Worm (Caenorhabditis elegans): ENCODE data around the gene C54E10.11.

DNA sequence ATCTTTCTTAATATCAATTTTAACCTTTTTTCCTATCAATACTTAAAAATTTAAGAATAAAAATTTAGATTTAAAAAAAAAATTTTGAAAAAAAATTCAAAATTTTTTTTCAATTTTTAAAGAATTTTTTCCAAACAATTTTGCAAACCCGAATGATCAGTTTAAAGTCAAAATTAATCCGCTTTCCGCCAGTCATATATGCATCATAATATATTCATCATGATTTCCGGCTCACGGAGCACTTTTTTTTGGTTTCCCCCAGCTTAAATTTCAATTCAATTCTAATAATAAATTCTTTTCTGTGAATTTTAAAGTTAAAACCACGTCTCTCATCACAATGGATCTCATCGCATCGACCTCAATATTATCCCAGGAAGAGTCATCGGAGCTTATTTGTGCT lies 44.5 kb upstream of the C54E10.11 start, which contains the start of gene nhr-230:
- TF ChIP-seq lin-13 (tag; optimal IDR thresholded peaks at IDR 0.05) (no peak), lsy-2 (tag; optimal IDR thresholded peaks at IDR 0.05) (no peak), nhr-76 (tag; optimal IDR thresholded peaks at IDR 0.05) (no peak), ztf-11 (tag; optimal IDR thresholded peaks at IDR 0.05) (no peak), tbx-8 (GFP tag; optimal IDR thresholded peaks at IDR 0.05) (no peak), zip-8 (tag; optimal IDR thresholded peaks at IDR 0.05) (no peak), nhr-237 (tag; optimal IDR thresholded peaks at IDR 0.05) (no peak), snpc-4 (tag; optimal IDR thresholded peaks at IDR 0.05) (no peak), M03D4.4 (tag; optimal IDR thresholded peaks at IDR 0.05) (no peak), pha-4 (tag; optimal IDR thresholded peaks at IDR 0.05) (no peak)
